Worm (Caenorhabditis elegans) whole organism, young adult: ENCODE data around the gene cuc-1.
"Not testable (repeated sequence)": the region's sequence is repeated elsewhere in the genome, so short reads cannot be mapped to it uniquely, and the experiment has no call there.

Experiments
- B0261.1 ChIP-seq: sonication (generic microtip); optimal IDR thresholded peaks from 2 replicates; lab custom pipeline; 2016; ENCODE audit warnings: mild to moderate bottlenecking, missing genetic modification characterization, moderate library complexity, missing compliant biosample characterization
- C06A6.2 ChIP-seq: fragments of 200-800 bp; sonication (Bioruptor generic); conservative IDR thresholded peaks from 2 replicates; pipeline ENCODE4 v1.3.6; 2022; ENCODE audit warnings: missing genetic modification characterization, missing compliant biosample characterization
- D2030.7 ChIP-seq: fragments of 200-800 bp; sonication (Bioruptor generic); IDR thresholded peaks from 2 replicates; pipeline ENCODE4 v1.3.6; 2022; ENCODE audit warnings: missing genetic modification reagents, missing genetic modification characterization, missing compliant biosample characterization
- F57A8.1 ChIP-seq: fragments of 200-800 bp; sonication (Bioruptor generic); optimal IDR thresholded peaks from 2 replicates; lab custom pipeline; 2018; ENCODE audit warnings: mild to moderate bottlenecking, missing genetic modification characterization, moderate library complexity, missing compliant biosample characterization
- F57C9.4 ChIP-seq: sonication (generic microtip); optimal IDR thresholded peaks from 2 replicates; lab custom pipeline; 2017; ENCODE audit warnings: mild to moderate bottlenecking, missing genetic modification characterization, missing compliant biosample characterization
- T07F8.4 ChIP-seq: sonication (generic microtip); optimal IDR thresholded peaks from 2 replicates; lab custom pipeline; 2016; ENCODE audit warnings: mild to moderate bottlenecking, missing genetic modification characterization, moderate library complexity, missing compliant biosample characterization
- T26A5.8 ChIP-seq: sonication (generic microtip); optimal IDR thresholded peaks from 2 replicates; lab custom pipeline; 2016; ENCODE audit warnings: missing genetic modification characterization, missing compliant biosample characterization
- Y56A3A.18 ChIP-seq: fragments of 200-800 bp; sonication (Bioruptor generic); IDR thresholded peaks from 2 replicates; pipeline ENCODE4 v1.3.6; 2022; ENCODE audit warnings: missing genetic modification reagents, missing genetic modification characterization, missing compliant biosample characterization
- Y67H2A.10 ChIP-seq: fragments of 200-800 bp; sonication (Bioruptor generic); conservative IDR thresholded peaks from 2 replicates; pipeline ENCODE4 v1.3.6; 2022; ENCODE audit warnings: missing genetic modification reagents, missing genetic modification characterization, missing compliant biosample characterization
- akir-1 ChIP-seq: fragments of 200-800 bp; sonication (Bioruptor generic); optimal IDR thresholded peaks from 2 replicates; lab custom pipeline; 2018; ENCODE audit warnings: mild to moderate bottlenecking, missing genetic modification characterization, moderate library complexity, missing compliant biosample characterization
- ama-1 ChIP-seq, 3 experiments: fragments of 150-350 bp in 1 of 3; sonication (generic microtip) in 2 of 3; optimal IDR thresholded peaks; 2 replicates each; lab custom pipeline; 2014 to 2018; ENCODE audit warnings: missing biosample characterization in 2 of 3, missing genetic modification characterization in 2 of 3, missing genetic modification reagents in 2 of 3
- aptf-2 ChIP-seq: fragments of 200-800 bp; sonication (Bioruptor generic); conservative IDR thresholded peaks from 2 replicates; pipeline ENCODE4 v1.3.6; 2022; ENCODE audit warnings: missing genetic modification reagents, missing genetic modification characterization, missing compliant biosample characterization
- atf-7 ChIP-seq: sonication (generic microtip); optimal IDR thresholded peaks from 2 replicates; lab custom pipeline; 2017; ENCODE audit warnings: mild to moderate bottlenecking, missing genetic modification characterization, missing compliant biosample characterization
- athp-1 ChIP-seq: sonication (generic microtip); optimal IDR thresholded peaks from 2 replicates; lab custom pipeline; 2017; ENCODE audit warnings: mild to moderate bottlenecking, missing genetic modification characterization, missing compliant biosample characterization
- attf-5 ChIP-seq: fragments of 200-800 bp; sonication (Bioruptor generic); optimal IDR thresholded peaks from 2 replicates; lab custom pipeline; 2018; ENCODE audit warnings: mild to moderate bottlenecking, missing genetic modification characterization, missing compliant biosample characterization
- ccch-3 ChIP-seq: fragments of 200-800 bp; sonication (Bioruptor generic); optimal IDR thresholded peaks from 2 replicates; lab custom pipeline; 2018; ENCODE audit warnings: mild to moderate bottlenecking, missing genetic modification characterization, missing compliant biosample characterization
- cebp-2 ChIP-seq: fragments of 200-800 bp; sonication (Bioruptor generic); IDR thresholded peaks from 2 replicates; pipeline ENCODE4 v1.3.6; 2022; ENCODE audit warnings: missing genetic modification characterization, missing compliant biosample characterization
- ekl-4 ChIP-seq: fragments of 200-800 bp; sonication (Bioruptor generic); IDR thresholded peaks from 2 replicates; pipeline ENCODE4 v1.3.6; 2022; ENCODE audit warnings: missing genetic modification reagents, missing genetic modification characterization, missing compliant biosample characterization
- him-1 ChIP-seq: sonication (generic microtip); optimal IDR thresholded peaks from 2 replicates; lab custom pipeline; 2016; ENCODE audit warnings: missing genotype, missing genetic modification reagents, missing genetic modification characterization, missing compliant biosample characterization
- hmg-1.2 ChIP-seq: fragments of 200-800 bp; sonication (Bioruptor generic); IDR thresholded peaks from 2 replicates; pipeline ENCODE4 v1.3.6; 2022; ENCODE audit warnings: missing genetic modification reagents, missing genetic modification characterization, missing compliant biosample characterization
- hsf-1 ChIP-seq: fragments of 200-800 bp; sonication (Bioruptor generic); IDR thresholded peaks from 2 replicates; pipeline ENCODE4 v1.3.6; 2022; ENCODE audit warnings: missing genetic modification reagents, missing genetic modification characterization, missing compliant biosample characterization
- lag-1 ChIP-seq: fragments of 200-800 bp; sonication (Bioruptor generic); IDR thresholded peaks from 2 replicates; pipeline ENCODE4 v1.3.6; 2022; ENCODE audit warnings: missing genetic modification reagents, missing genetic modification characterization, missing compliant biosample characterization
- lin-26 ChIP-seq: fragments of 200-800 bp; sonication (Bioruptor generic); IDR thresholded peaks from 2 replicates; pipeline ENCODE4 v1.3.6; 2022; ENCODE audit warnings: missing genetic modification reagents, missing genetic modification characterization, missing compliant biosample characterization
- lin-40 ChIP-seq: sonication (generic microtip); optimal IDR thresholded peaks from 2 replicates; lab custom pipeline; 2016; ENCODE audit warnings: missing genetic modification characterization, mild to moderate bottlenecking, missing compliant biosample characterization, missing genotype, missing genetic modification reagents
- lin-54 ChIP-seq: fragments of 200-800 bp; sonication (Bioruptor generic); optimal IDR thresholded peaks from 2 replicates; lab custom pipeline; 2018; ENCODE audit warnings: mild to moderate bottlenecking, missing genetic modification characterization, missing compliant biosample characterization
- mxl-1 ChIP-seq: sonication (generic microtip); optimal IDR thresholded peaks from 2 replicates; lab custom pipeline; 2016; ENCODE audit warnings: missing genetic modification characterization, missing compliant biosample characterization
- nhr-90 ChIP-seq: sonication (generic microtip); optimal IDR thresholded peaks from 2 replicates; lab custom pipeline; 2016; ENCODE audit warnings: missing genotype, mild to moderate bottlenecking, missing genetic modification characterization, missing compliant biosample characterization
- rpc-1 ChIP-seq, 2 experiments: fragments of 150-350 bp in 1 of 2; sonication (generic microtip) in 1 of 2; optimal IDR thresholded peaks; 2 replicates each; lab custom pipeline; 2014 to 2018; ENCODE audit warnings: missing biosample characterization in 1 of 2, missing genetic modification characterization in 1 of 2, missing genetic modification reagents in 1 of 2, missing genotype in 1 of 2
- tbp1 ChIP-seq: fragments of 200-800 bp; sonication (Bioruptor generic); optimal IDR thresholded peaks from 2 replicates; lab custom pipeline; 2018; ENCODE audit warnings: mild to moderate bottlenecking, missing genetic modification characterization, missing compliant biosample characterization
- unc-130 ChIP-seq: sonication (generic microtip); optimal IDR thresholded peaks from 2 replicates; lab custom pipeline; 2016; ENCODE audit warnings: missing genetic modification reagents, missing genetic modification characterization, missing compliant biosample characterization

cuc-1 gene

ce11 chrIII:7821130-7821529 is 39.7 kb downstream of the cuc-1 start:
- not testable (repeated sequence) for TF ChIP-seq rpc-1 (optimal IDR thresholded peaks at IDR 0.05; lab: Kevin White, UChicago)
- TF ChIP-seq rpc-1 (tag; optimal IDR thresholded peaks at IDR 0.05; lab: Kevin White, UChicago) (peak; percentile 44), B0261.1 (tag; lab: Kevin White, UChicago) (peak; percentile 43), lin-26 (GFP tag; lab: Robert Waterston, UW) (peak; percentile 74; the same call in 1 of the 2 replicates), tbp1 (GFP tag; lab: Kevin White, UChicago) (peak; percentile 39)

ce11 chrIII:7819866-7820265 is 40.9 kb downstream of the cuc-1 start:
- TF ChIP-seq Y56A3A.18: no peak
- TF ChIP-seq cebp-2 (GFP tag; lab: Robert Waterston, UW): no peak
- TF ChIP-seq lin-40: no peak
- no peak for TF ChIP-seq athp-1 (tag; lab: Kevin White, UChicago)
- TF ChIP-seq T26A5.8 (tag; lab: Kevin White, UChicago): no peak
- no peak for TF ChIP-seq ekl-4
- TF ChIP-seq aptf-2 (GFP tag; lab: Robert Waterston, UW): no peak

- no peak for TF ChIP-seq hsf-1 (GFP tag; lab: Robert Waterston, UW)
- TF ChIP-seq C06A6.2 (GFP tag; lab: Robert Waterston, UW): no peak
- TF ChIP-seq unc-130 (GFP tag; lab: Kevin White, UChicago): no peak
- TF ChIP-seq him-1: no peak
Measured at ce11 chrIII:7818965-7819364, 41.8 kb downstream of the cuc-1 start.

ce11 chrIII:7816463-7816862 is 44.3 kb downstream of the cuc-1 start:
- TF ChIP-seq attf-5 (GFP tag; lab: Kevin White, UChicago): no peak
- TF ChIP-seq, all 124 proteins: peak for 0

ce11 chrIII:7815571-7816348 is 45.0 kb downstream of the cuc-1 start:
- TF ChIP-seq Y67H2A.10 (GFP tag; lab: Robert Waterston, UW) (no peak), ccch-3 (GFP tag; lab: Kevin White, UChicago) (no peak), T07F8.4 (tag; lab: Kevin White, UChicago) (no peak), akir-1 (GFP tag; lab: Kevin White, UChicago) (no peak), ama-1 (optimal IDR thresholded peaks at IDR 0.05; lab: Kevin White, UChicago) (no peak), ama-1 (GFP tag; optimal IDR thresholded peaks at IDR 0.05; lab: Kevin White, UChicago) (no peak), nhr-90 (tag; lab: Kevin White, UChicago) (no peak), tbp1 (GFP tag; lab: Kevin White, UChicago) (no peak), hsf-1 (GFP tag; lab: Robert Waterston, UW) (no peak), D2030.7 (GFP tag; lab: Robert Waterston, UW) (no peak), F57C9.4 (tag; lab: Kevin White, UChicago) (no peak), lag-1 (GFP tag; lab: Robert Waterston, UW) (no peak)
- TF ChIP-seq, all 124 proteins: peak for 0

- no peak for TF ChIP-seq lin-54 (GFP tag; lab: Kevin White, UChicago)
- no peak for TF ChIP-seq mxl-1 (tag; lab: Kevin White, UChicago)
- no peak for TF ChIP-seq hmg-1.2 (GFP tag; lab: Robert Waterston, UW)
- TF ChIP-seq F57A8.1 (GFP tag; lab: Kevin White, UChicago): no peak
- no peak for TF ChIP-seq atf-7 (tag; lab: Kevin White, UChicago)
Measured at ce11 chrIII:7815056-7815366, 45.8 kb downstream of the cuc-1 start.
